Worm (Caenorhabditis elegans): Measurements from ENCODE around the gene ifb-1.

The ifb-1 gene

DNA sequence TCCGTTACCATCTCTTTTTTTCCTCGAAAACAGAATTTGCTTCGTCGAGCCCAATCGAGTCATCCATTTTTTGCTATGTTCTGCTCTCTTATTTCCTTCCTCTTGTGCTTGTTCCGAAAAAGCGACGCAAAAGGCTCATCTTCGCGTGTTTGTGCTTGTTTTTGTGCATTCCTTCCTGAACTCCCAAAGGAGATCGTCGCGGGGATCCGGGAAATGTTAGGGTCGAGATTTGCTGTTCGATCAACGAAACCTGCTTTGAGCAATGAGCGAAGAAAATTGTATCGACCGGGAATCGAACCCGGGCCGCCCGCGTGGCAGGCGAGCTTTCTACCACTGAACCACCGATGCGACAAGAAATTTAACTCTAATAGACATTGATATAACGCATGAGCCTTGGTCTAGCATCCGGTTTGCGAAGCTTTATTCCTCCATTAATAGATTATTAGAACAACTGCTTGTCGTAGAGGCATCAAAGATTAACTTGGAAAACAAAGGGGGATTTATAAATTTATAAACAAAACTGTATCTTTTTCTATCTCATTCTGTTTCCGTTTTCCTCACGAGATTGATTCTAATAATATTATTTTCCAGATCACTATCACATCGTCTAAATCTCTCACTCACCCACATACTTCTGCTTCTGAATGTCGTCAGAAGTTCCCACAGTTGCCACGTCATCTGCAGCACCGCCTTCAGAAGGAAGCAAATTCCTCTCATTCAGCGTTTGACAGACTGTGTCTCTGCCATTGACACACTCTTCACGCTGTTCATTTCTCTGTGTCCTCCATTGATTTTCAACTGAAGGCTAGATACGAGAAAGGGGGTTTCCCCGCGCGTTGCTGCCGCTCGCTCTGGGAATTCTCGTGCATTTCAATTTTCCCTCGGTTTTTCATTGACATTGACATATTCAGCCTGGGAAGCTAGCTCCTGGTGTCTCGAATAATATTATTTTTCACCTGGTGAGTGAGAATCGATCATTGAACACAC lies 16.8 kb downstream of the ifb-1 start, which contains the start of gene K05F1.6:
Gene K05F1.6, plus strand, starts transcription at position 586 of the 987 bp plus-strand sequence.
- peak; percentile 26 for TF ChIP-seq sem-4 (tag; optimal IDR thresholded peaks at IDR 0.05)
- TF ChIP-seq mdl-1 (tag; optimal IDR thresholded peaks at IDR 0.05), result no peak
- peak; percentile 21 for TF ChIP-seq C34F6.9 (tag; optimal IDR thresholded peaks at IDR 0.05)
- no peak for TF ChIP-seq skn-1 (tag; optimal IDR thresholded peaks at IDR 0.05)
- TF ChIP-seq fos-1 (tag; optimal IDR thresholded peaks at IDR 0.05), result peak; percentile 29
- no peak for TF ChIP-seq elt-3 (tag; optimal IDR thresholded peaks at IDR 0.05)
- TF ChIP-seq peb-1 (tag; optimal IDR thresholded peaks at IDR 0.05), result no peak
- peak; percentile 48 for TF ChIP-seq lin-11 (tag; optimal IDR thresholded peaks at IDR 0.05)
- no peak for TF ChIP-seq alr-1 (tag; optimal IDR thresholded peaks at IDR 0.05)
- no peak for TF ChIP-seq gmeb-1 (tag; optimal IDR thresholded peaks at IDR 0.05)
- TF ChIP-seq nhr-23 (tag; optimal IDR thresholded peaks at IDR 0.05), result no peak
- TF ChIP-seq nhr-6 (tag; optimal IDR thresholded peaks at IDR 0.05), result no peak
- peak; percentile 10 for TF ChIP-seq unc-55 (GFP tag; optimal IDR thresholded peaks at IDR 0.05)
- TF ChIP-seq unc-62 (GFP tag; optimal IDR thresholded peaks at IDR 0.05), result no peak
- no peak for TF ChIP-seq elt-1 (tag; optimal IDR thresholded peaks at IDR 0.05)
- peak; percentile 63 for TF ChIP-seq crh-2 (tag; optimal IDR thresholded peaks at IDR 0.05)
- TF ChIP-seq sma-3 (GFP tag; optimal IDR thresholded peaks at IDR 0.05), result peak; percentile 63
- no peak for TF ChIP-seq nhr-12 (tag; optimal IDR thresholded peaks at IDR 0.05)
- TF ChIP-seq aly-2 (tag; optimal IDR thresholded peaks at IDR 0.05), result no peak
- TF ChIP-seq mbf-1 (tag; optimal IDR thresholded peaks at IDR 0.05), result no peak
- TF ChIP-seq zag-1 (tag; optimal IDR thresholded peaks at IDR 0.05), result no peak
- TF ChIP-seq egl-27 (tag; optimal IDR thresholded peaks at IDR 0.05), result no peak
- TF ChIP-seq nhr-129 (tag; optimal IDR thresholded peaks at IDR 0.05), result peak; percentile 59
- TF ChIP-seq ztf-4 (tag; optimal IDR thresholded peaks at IDR 0.05), result no peak
- no peak for TF ChIP-seq ama-1 (optimal IDR thresholded peaks at IDR 0.05)
- TF ChIP-seq ceh-16 (tag; optimal IDR thresholded peaks at IDR 0.05), result no peak
- TF ChIP-seq nhr-11 (tag; optimal IDR thresholded peaks at IDR 0.05), result no peak
- peak; percentile 68 for TF ChIP-seq F13H6.1 (tag; optimal IDR thresholded peaks at IDR 0.05)
- no peak for TF ChIP-seq nhr-77 (tag; optimal IDR thresholded peaks at IDR 0.05)
- no peak for TF ChIP-seq mab-5 (tag; optimal IDR thresholded peaks at IDR 0.05)
- TF ChIP-seq blmp-1 (tag; optimal IDR thresholded peaks at IDR 0.05; ENCODE audit: insufficient read depth), result no peak
- TF ChIP-seq ZK546.5 (tag; optimal IDR thresholded peaks at IDR 0.05), result no peak
- peak; percentile 62 for TF ChIP-seq sma-9 (GFP tag; optimal IDR thresholded peaks at IDR 0.05)
- no peak for TF ChIP-seq sma-9 (tag; optimal IDR thresholded peaks at IDR 0.05)
- TF ChIP-seq Y55F3AM.14 (GFP tag; optimal IDR thresholded peaks at IDR 0.05), result peak; percentile 70
- peak; percentile 70 for TF ChIP-seq lin-13 (GFP tag; optimal IDR thresholded peaks at IDR 0.05)
- TF ChIP-seq ztf-11 (tag; optimal IDR thresholded peaks at IDR 0.05), result no peak
- TF ChIP-seq dmd-4 (tag; optimal IDR thresholded peaks at IDR 0.05), result no peak
- TF ChIP-seq lsy-2 (tag; optimal IDR thresholded peaks at IDR 0.05), result peak; percentile 28 to 50
- no peak for TF ChIP-seq nhr-25 (tag; optimal IDR thresholded peaks at IDR 0.05)
- TF ChIP-seq ceh-82 (tag; optimal IDR thresholded peaks at IDR 0.05), result no peak
- no peak for TF ChIP-seq unc-39 (tag; optimal IDR thresholded peaks at IDR 0.05)
- no peak for TF ChIP-seq nhr-237 (tag; optimal IDR thresholded peaks at IDR 0.05)
- TF ChIP-seq snpc-4 (tag; optimal IDR thresholded peaks at IDR 0.05), result no peak
- TF ChIP-seq R02D3.7 (tag; optimal IDR thresholded peaks at IDR 0.05), result no peak
- TF ChIP-seq ztf-1 (GFP tag; conservative IDR thresholded peaks at IDR 0.05), result no peak
- TF ChIP-seq nhr-10 (tag; optimal IDR thresholded peaks at IDR 0.05), result no peak
- TF ChIP-seq lin-39 (tag; optimal IDR thresholded peaks at IDR 0.05), result no peak
- TF ChIP-seq nhr-21 (tag; optimal IDR thresholded peaks at IDR 0.05), result peak; percentile 65

Measured in whole organism, L2 larva.